Worm (Caenorhabditis elegans): ENCODE results near the gene fip-5.

- TF ChIP-seq nhr-76 (tag; optimal IDR thresholded peaks at IDR 0.05) (no peak), unc-62 (GFP tag; optimal IDR thresholded peaks at IDR 0.05) (peak; percentile 54), ces-1 (GFP tag; optimal IDR thresholded peaks at IDR 0.05) (no peak), snpc-4 (tag; optimal IDR thresholded peaks at IDR 0.05) (no peak), pha-4 (tag; optimal IDR thresholded peaks at IDR 0.05) (no peak), unc-120 (tag; optimal IDR thresholded peaks at IDR 0.05; ENCODE audit: poor library complexity, severe bottlenecking) (no peak), mep-1 (tag; optimal IDR thresholded peaks at IDR 0.05) (no peak), ztf-11 (tag; optimal IDR thresholded peaks at IDR 0.05) (no peak), blmp-1 (tag; optimal IDR thresholded peaks at IDR 0.05) (peak; percentile 88), ceh-43 (GFP tag; optimal IDR thresholded peaks at IDR 0.05) (no peak), ceh-83 (GFP tag; optimal IDR thresholded peaks at IDR 0.05) (no peak), unc-39 (tag; optimal IDR thresholded peaks at IDR 0.05) (no peak)
Observed at ce11 chrX:10317565-10317964, 15.0 kb downstream of the fip-5 start, which contains the start of gene R07E3.6.
